Fruit fly (Drosophila melanogaster) whole organism, embryonic: ENCODE data around the gene GILT3.
A peak's percentile ranks its signal among the peaks of the same experiment; 100 is the strongest.

Source experiments
- Abd-B ChIP-seq: fragments of 200-800 bp; sonication (Bioruptor generic); optimal IDR thresholded peaks from 2 replicates; lab custom pipeline; 2018; ENCODE audit warnings: missing biosample characterization, mild to moderate bottlenecking, missing genetic modification characterization, moderate library complexity
- Atf6 ChIP-seq: fragments of 200-800 bp; sonication (Bioruptor generic); IDR thresholded peaks from 2 replicates; pipeline ENCODE4 v1.3.6; 2022; ENCODE audit warnings: missing biosample characterization, missing genetic modification characterization
- Bteb2 ChIP-seq: fragments of 200-800 bp; sonication (Bioruptor generic); optimal IDR thresholded peaks from 2 replicates; lab custom pipeline; 2016; ENCODE audit warnings: missing biosample characterization, missing genetic modification characterization
- CG10431 ChIP-seq: fragments of 200-800 bp; sonication (Bioruptor generic); optimal IDR thresholded peaks from 3 replicates; lab custom pipeline; 2018; ENCODE audit warnings: missing biosample characterization, mild to moderate bottlenecking, missing genetic modification characterization
- CG10462 ChIP-seq: fragments of 200-800 bp; sonication (Bioruptor generic); optimal IDR thresholded peaks from 2 replicates; lab custom pipeline; 2016; ENCODE audit warnings: missing biosample characterization, missing genetic modification characterization
- CG11398 ChIP-seq: fragments of 200-800 bp; sonication (Bioruptor generic); optimal IDR thresholded peaks from 2 replicates; lab custom pipeline; 2016; ENCODE audit warnings: missing biosample characterization, missing genetic modification characterization
- CG11504 ChIP-seq: fragments of 200-800 bp; sonication (Bioruptor generic); optimal IDR thresholded peaks from 3 replicates; lab custom pipeline; 2019; ENCODE audit warnings: missing biosample characterization, mild to moderate bottlenecking, missing genetic modification characterization, moderate library complexity
- CG12219 ChIP-seq: fragments of 200-800 bp; sonication (Bioruptor generic); optimal IDR thresholded peaks from 3 replicates; lab custom pipeline; 2018; ENCODE audit warnings: missing biosample characterization, mild to moderate bottlenecking, missing genetic modification characterization
- CG12391 ChIP-seq: fragments of 200-800 bp; sonication (Bioruptor generic); optimal IDR thresholded peaks from 3 replicates; lab custom pipeline; 2018; ENCODE audit warnings: missing biosample characterization, mild to moderate bottlenecking, missing genetic modification characterization, moderate library complexity
- CG13424 ChIP-seq: fragments of 200-800 bp; sonication (Bioruptor generic); optimal IDR thresholded peaks from 2 replicates; lab custom pipeline; 2019; ENCODE audit warnings: missing biosample characterization, mild to moderate bottlenecking, missing genetic modification characterization, moderate library complexity
- CG13775 ChIP-seq: fragments of 200-800 bp; sonication (Bioruptor generic); optimal IDR thresholded peaks from 3 replicates; lab custom pipeline; 2017; ENCODE audit warnings: missing biosample characterization, mild to moderate bottlenecking, missing genetic modification characterization
- CG14667 ChIP-seq: fragments of 200-800 bp; sonication (Bioruptor generic); IDR thresholded peaks from 2 replicates; pipeline ENCODE4 v1.3.6; 2022; ENCODE audit warnings: missing biosample characterization, missing genetic modification characterization
- CG14965 ChIP-seq: fragments of 200-800 bp; sonication (Bioruptor generic); optimal IDR thresholded peaks from 2 replicates; lab custom pipeline; 2016; ENCODE audit warnings: missing biosample characterization, missing genetic modification characterization, borderline replicate concordance
- CG2120 ChIP-seq: fragments of 200-800 bp; sonication (Bioruptor generic); optimal IDR thresholded peaks from 3 replicates; lab custom pipeline; 2016; ENCODE audit warnings: missing biosample characterization, missing genetic modification characterization
- CG2199 ChIP-seq: fragments of 200-800 bp; sonication (Bioruptor generic); IDR thresholded peaks from 3 replicates; pipeline ENCODE4 v1.3.6; 2022; ENCODE audit warnings: missing biosample characterization, missing genetic modification characterization
- CG32767 ChIP-seq: fragments of 200-800 bp; sonication (Bioruptor generic); IDR thresholded peaks from 2 replicates; pipeline ENCODE4 v1.3.6; 2022; ENCODE audit warnings: missing biosample characterization, missing genetic modification characterization
- CG33557 ChIP-seq: fragments of 200-800 bp; sonication (Bioruptor generic); optimal IDR thresholded peaks from 2 replicates; lab custom pipeline; 2019; ENCODE audit warnings: missing biosample characterization, mild to moderate bottlenecking, missing genetic modification characterization, moderate library complexity
- CG34376 ChIP-seq: fragments of 200-800 bp; sonication (Bioruptor generic); optimal IDR thresholded peaks from 2 replicates; lab custom pipeline; 2018; ENCODE audit warnings: missing biosample characterization, mild to moderate bottlenecking, missing genetic modification characterization
- CG3995 ChIP-seq: fragments of 200-800 bp; sonication (Bioruptor generic); optimal IDR thresholded peaks from 3 replicates; lab custom pipeline; 2016; ENCODE audit warnings: missing biosample characterization, missing genetic modification characterization
- CG7928 ChIP-seq: fragments of 200-800 bp; sonication (Bioruptor generic); optimal IDR thresholded peaks from 2 replicates; lab custom pipeline; 2017; ENCODE audit warnings: missing biosample characterization, mild to moderate bottlenecking, missing genetic modification characterization
- CG8478 ChIP-seq: fragments of >200 bp; optimal IDR thresholded peaks from 2 replicates; lab custom pipeline; 2018
- D19A ChIP-seq: fragments of 200-800 bp; optimal IDR thresholded peaks from 3 replicates; lab custom pipeline; 2019; ENCODE audit warnings: missing biosample characterization, mild to moderate bottlenecking, missing genetic modification characterization, moderate library complexity
- Fer3 ChIP-seq: fragments of 200-800 bp; sonication (Bioruptor generic); optimal IDR thresholded peaks from 2 replicates; lab custom pipeline; 2018; ENCODE audit warnings: missing biosample characterization, mild to moderate bottlenecking, missing genetic modification characterization, moderate library complexity
- Gug ChIP-seq: fragments of 200-800 bp; sonication (Bioruptor generic); IDR thresholded peaks from 4 replicates; pipeline ENCODE4 v1.3.6; 2022; ENCODE audit warnings: missing biosample characterization, missing genetic modification characterization
- HLHmδ ChIP-seq: fragments of 200-800 bp; sonication (Bioruptor generic); optimal IDR thresholded peaks from 2 replicates; lab custom pipeline; 2018; ENCODE audit warnings: missing biosample characterization, mild to moderate bottlenecking, missing genetic modification characterization, moderate library complexity
- HmgD ChIP-seq: fragments of 200-800 bp; sonication (Bioruptor generic); optimal IDR thresholded peaks from 3 replicates; lab custom pipeline; 2016; ENCODE audit warnings: missing biosample characterization, missing genetic modification characterization
- Oaz ChIP-seq: fragments of 200-800 bp; sonication (Bioruptor generic); IDR thresholded peaks from 2 replicates; pipeline ENCODE4 v1.3.6; 2022; ENCODE audit warnings: missing biosample characterization, missing genetic modification characterization
- Pdp1 ChIP-seq, 2 experiments: fragments of 200-800 bp; sonication (Bioruptor generic); optimal IDR thresholded peaks; 3 replicates each; lab custom pipeline; 2016; ENCODE audit warnings: missing biosample characterization in 2 of 2, missing genetic modification characterization in 2 of 2, mild to moderate bottlenecking in 1 of 2, moderate library complexity in 1 of 2
- Poxn ChIP-seq: fragments of 200-800 bp; sonication (Bioruptor generic); IDR thresholded peaks from 2 replicates; pipeline ENCODE4 v1.3.6; 2022; ENCODE audit warnings: missing biosample characterization, missing genetic modification characterization
- Ptx1 ChIP-seq: fragments of 200-800 bp; sonication (Bioruptor generic); IDR thresholded peaks from 2 replicates; pipeline ENCODE4 v1.3.6; 2022; ENCODE audit warnings: missing biosample characterization, missing genetic modification characterization
- Scr ChIP-seq: fragments of 200-800 bp; sonication (Bioruptor generic); IDR thresholded peaks from 2 replicates; pipeline ENCODE4 v1.3.6; 2022; ENCODE audit warnings: missing biosample characterization, missing genetic modification characterization; ENCODE audit not compliant: partially characterized antibody
- Sry-δ ChIP-seq: fragments of 200-800 bp; sonication (Bioruptor generic); optimal IDR thresholded peaks from 2 replicates; lab custom pipeline; 2016; ENCODE audit warnings: missing biosample characterization, missing genetic modification characterization
- Usf ChIP-seq: fragments of 200-800 bp; sonication (Bioruptor generic); optimal IDR thresholded peaks from 2 replicates; lab custom pipeline; 2017; ENCODE audit warnings: missing genotype, missing biosample characterization, missing genetic modification characterization
- abd-A ChIP-seq: fragments of 200-800 bp; sonication (Bioruptor generic); optimal IDR thresholded peaks from 3 replicates; lab custom pipeline; 2019; ENCODE audit warnings: missing biosample characterization, mild to moderate bottlenecking, missing genetic modification characterization, moderate library complexity
- ara ChIP-seq: fragments of 200-800 bp; sonication (Bioruptor generic); IDR thresholded peaks from 2 replicates; pipeline ENCODE4 v1.3.6; 2022; ENCODE audit warnings: missing biosample characterization, missing genetic modification characterization
- bab2 ChIP-seq: fragments of 200-800 bp; sonication (Bioruptor generic); optimal IDR thresholded peaks from 2 replicates; lab custom pipeline; 2016; ENCODE audit warnings: missing biosample characterization, missing genetic modification characterization
- cg ChIP-seq: fragments of 200-800 bp; sonication (Bioruptor generic); optimal IDR thresholded peaks from 3 replicates; lab custom pipeline; 2019; ENCODE audit warnings: missing biosample characterization, mild to moderate bottlenecking, missing genetic modification characterization, moderate library complexity
- dan ChIP-seq: fragments of 200-800 bp; sonication (Bioruptor generic); IDR thresholded peaks from 2 replicates; pipeline ENCODE4 v1.3.6; 2022; ENCODE audit warnings: missing biosample characterization, missing genetic modification characterization
- dimm ChIP-seq: fragments of 200-800 bp; sonication (Bioruptor generic); IDR thresholded peaks from 2 replicates; pipeline ENCODE4 v1.3.6; 2022; ENCODE audit warnings: missing biosample characterization, missing genetic modification characterization
- eve ChIP-seq, 2 experiments: fragments of >200 bp; optimal IDR thresholded peaks; 2 replicates each; lab custom pipeline; 2017; ENCODE audit warnings: missing biosample characterization in 2 of 2, missing genetic modification characterization in 2 of 2
- jumu ChIP-seq: fragments of 200-800 bp; sonication (Bioruptor generic); optimal IDR thresholded peaks from 3 replicates; lab custom pipeline; 2016; ENCODE audit warnings: missing biosample characterization, missing genetic modification characterization
- ken ChIP-seq: fragments of 200-800 bp; sonication (Bioruptor generic); IDR thresholded peaks from 3 replicates; pipeline ENCODE4 v1.3.6; 2022; ENCODE audit warnings: missing biosample characterization, missing genetic modification characterization
- maf-S ChIP-seq: fragments of 200-800 bp; sonication (Bioruptor generic); optimal IDR thresholded peaks from 2 replicates; lab custom pipeline; 2016; ENCODE audit warnings: missing biosample characterization, missing genetic modification characterization
- nau ChIP-seq: fragments of 200-800 bp; sonication (Bioruptor generic); optimal IDR thresholded peaks from 3 replicates; lab custom pipeline; 2017; ENCODE audit warnings: missing biosample characterization, mild to moderate bottlenecking, missing genetic modification characterization, missing genetic modification reagents
- phol ChIP-seq: fragments of 200-800 bp; sonication (Bioruptor generic); optimal IDR thresholded peaks from 3 replicates; lab custom pipeline; 2018; ENCODE audit warnings: missing biosample characterization, mild to moderate bottlenecking, missing genetic modification characterization, moderate library complexity
- pita ChIP-seq: fragments of 200-800 bp; sonication (Bioruptor generic); optimal IDR thresholded peaks from 2 replicates; lab custom pipeline; 2017; ENCODE audit warnings: missing biosample characterization, mild to moderate bottlenecking, missing genetic modification characterization
- pros ChIP-seq: fragments of 200-800 bp; sonication (Bioruptor generic); optimal IDR thresholded peaks from 3 replicates; lab custom pipeline; 2019; ENCODE audit warnings: missing biosample characterization, mild to moderate bottlenecking, missing genetic modification characterization, moderate library complexity
- ranshi ChIP-seq: fragments of 200-800 bp; sonication (Bioruptor generic); IDR thresholded peaks from 2 replicates; pipeline ENCODE4 v1.3.6; 2022; ENCODE audit warnings: missing biosample characterization, missing genetic modification characterization
- sens ChIP-seq: fragments of 200-800 bp; sonication (Bioruptor generic); peaks from one replicate; lab custom pipeline; 2016; ENCODE audit warnings: missing biosample characterization, missing genetic modification characterization
- tin ChIP-seq: fragments of 200-800 bp; sonication (Bioruptor generic); optimal IDR thresholded peaks from 3 replicates; lab custom pipeline; 2016; ENCODE audit warnings: missing biosample characterization, missing genetic modification characterization
- ttk ChIP-seq: fragments of 200-800 bp; sonication (Bioruptor generic); IDR thresholded peaks from 2 replicates; pipeline ENCODE4 v2.1.2; 2022; ENCODE audit warnings: missing biosample characterization, missing genetic modification characterization
- twi ChIP-seq: fragments of 200-800 bp; optimal IDR thresholded peaks from 2 replicates; lab custom pipeline; 2019; ENCODE audit warnings: missing biosample characterization, mild to moderate bottlenecking, missing genetic modification characterization, moderate library complexity

The GILT3 gene

DNA sequence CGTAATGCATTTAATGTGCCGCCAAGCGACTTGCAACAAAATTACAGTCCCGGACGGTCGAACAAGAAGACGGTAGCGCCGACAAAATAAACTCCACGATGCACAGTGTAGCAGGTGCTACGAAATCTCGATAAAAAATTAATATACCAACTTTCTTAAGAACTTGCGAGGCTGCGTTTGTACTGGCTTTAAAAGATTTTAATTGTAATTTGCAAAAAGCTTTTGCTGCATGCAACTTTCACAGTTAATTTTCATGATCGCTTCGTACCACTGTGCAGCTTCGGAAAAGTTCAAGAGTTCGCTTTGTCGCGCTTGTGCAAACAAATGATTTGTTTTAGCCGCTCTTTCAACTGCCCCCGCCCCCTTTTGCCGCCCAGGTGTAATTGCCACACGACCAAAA, 31.0 kb upstream of the GILT3 start (continued):
- TF ChIP-seq abd-A (tag; lab: Kevin White, UChicago) = no peak
- TF ChIP-seq sens (GFP tag; lab: Kevin White, UChicago) = peak; percentile 98
- peak; percentile 48 for TF ChIP-seq CG11398
- peak; percentile 71 for TF ChIP-seq ttk (GFP tag; lab: Robert Waterston, UW)
- peak; percentile 65 to 72 for TF ChIP-seq Pdp1 (GFP tag; optimal IDR thresholded peaks at IDR 0.05; lab: Kevin White, UChicago)
- no peak for TF ChIP-seq CG33557 (GFP tag; lab: Kevin White, UChicago)
- peak; percentile 83 for TF ChIP-seq Ptx1 (GFP tag; lab: Robert Waterston, UW)
- TF ChIP-seq maf-S (GFP tag; lab: Kevin White, UChicago) = peak; percentile 37
- TF ChIP-seq Bteb2 (GFP tag; lab: Kevin White, UChicago) = peak; percentile 42
- peak; percentile 73 for TF ChIP-seq phol (tag; lab: Kevin White, UChicago)
- TF ChIP-seq CG13424 (tag; lab: Kevin White, UChicago) = peak; percentile 62
- peak; percentile 66 for TF ChIP-seq CG12391 (tag; lab: Kevin White, UChicago)
- TF ChIP-seq Fer3 (tag; lab: Kevin White, UChicago) = peak; percentile 63
- TF ChIP-seq dimm = peak; percentile 65
- peak in 1 of 2 experiments; percentile 85 for TF ChIP-seq eve (GFP tag; optimal IDR thresholded peaks at IDR 0.05; lab: Kevin White, UChicago)
- peak; percentile 72 for TF ChIP-seq nau (GFP tag; lab: Kevin White, UChicago)
- TF ChIP-seq Sry-δ (GFP tag; lab: Kevin White, UChicago) = peak; percentile 30
- TF ChIP-seq Atf6 = peak; percentile 54; the same call in 1 of the 2 replicates
- no peak for TF ChIP-seq CG8478 (lab: Kevin White, UChicago)
- TF ChIP-seq cg = no peak
- TF ChIP-seq jumu (GFP tag; lab: Kevin White, UChicago) = peak; percentile 51
- TF ChIP-seq CG10431 (GFP tag; lab: Kevin White, UChicago) = no peak
- TF ChIP-seq ken = peak; percentile 86
- peak; percentile 75 for TF ChIP-seq tin (GFP tag; lab: Kevin White, UChicago)
- TF ChIP-seq CG14965 = peak; percentile 5
- TF ChIP-seq twi (tag; lab: Kevin White, UChicago) = no peak
- no peak for TF ChIP-seq CG34376 (GFP tag; lab: Kevin White, UChicago)
- TF ChIP-seq Poxn (GFP tag; lab: Robert Waterston, UW) = no peak
- TF ChIP-seq CG2120 = peak; percentile 53
- TF ChIP-seq CG11504 (tag; lab: Kevin White, UChicago) = peak; percentile 83
- peak; percentile 31 for TF ChIP-seq CG7928 (GFP tag; lab: Kevin White, UChicago)
- peak; percentile 62 for TF ChIP-seq Oaz (GFP tag; lab: Robert Waterston, UW)
- peak; percentile 50 for TF ChIP-seq CG10462 (GFP tag; lab: Kevin White, UChicago)
- no peak for TF ChIP-seq Scr (GFP tag; lab: Robert Waterston, UW)
- TF ChIP-seq bab2 (GFP tag; lab: Kevin White, UChicago) = peak; percentile 61
- TF ChIP-seq HmgD = peak; percentile 5
- peak; percentile 71; the same call in 3 of the 4 replicates for TF ChIP-seq Gug (GFP tag; lab: Robert Waterston, UW)
- peak; percentile 71 for TF ChIP-seq ara (GFP tag; lab: Robert Waterston, UW)
- TF ChIP-seq pita (GFP tag; lab: Kevin White, UChicago) = no peak
- no peak for TF ChIP-seq Usf (GFP tag; lab: Kevin White, UChicago)
- TF ChIP-seq ranshi (GFP tag; lab: Robert Waterston, UW) = peak; percentile 74
- TF ChIP-seq dan (GFP tag; lab: Robert Waterston, UW) = no peak
- TF ChIP-seq Abd-B (GFP tag; lab: Kevin White, UChicago) = peak; percentile 56
- TF ChIP-seq CG12219 (GFP tag; lab: Kevin White, UChicago) = peak; percentile 67
- TF ChIP-seq CG14667 (GFP tag; lab: Robert Waterston, UW) = peak; percentile 67
- peak; percentile 59 for TF ChIP-seq D19A (tag; lab: Kevin White, UChicago)
- TF ChIP-seq CG32767 = 0 out of 2 replicates have a peak, but pooled peaks have one; percentile 28
- TF ChIP-seq CG2199 (GFP tag; lab: Robert Waterston, UW) = peak; percentile 49; the same call in 1 of the 3 replicates
- no peak for TF ChIP-seq pros (GFP tag; lab: Kevin White, UChicago)
- no peak for TF ChIP-seq CG3995 (GFP tag; lab: Kevin White, UChicago)
- no peak for TF ChIP-seq HLHmδ (GFP tag; lab: Kevin White, UChicago)
- peak; percentile 44 for TF ChIP-seq CG13775 (GFP tag; lab: Kevin White, UChicago)
